Fruit fly (Drosophila melanogaster): ENCODE results near the gene Hsc70-3.

Gene Hsc70-3

dm6 chrX:11848507-11849264 lies 41.8 kb upstream of the Hsc70-3 start:
- TF ChIP-seq CG32532 (GFP tag; IDR thresholded peaks at IDR 0.05) (0 out of 2 replicates have a peak, but pooled peaks have one; percentile 8), Hr78 (GFP tag; optimal IDR thresholded peaks at IDR 0.05) (no peak), CG2129 (GFP tag; IDR thresholded peaks at IDR 0.05; ENCODE audit: partially characterized antibody) (no peak), dm (GFP tag; optimal IDR thresholded peaks at IDR 0.05) (no peak), maf-S (GFP tag; optimal IDR thresholded peaks at IDR 0.05) (no peak), ssp (GFP tag; IDR thresholded peaks at IDR 0.05) (no peak), CG1602 (GFP tag; optimal IDR thresholded peaks at IDR 0.05) (no peak), odd (GFP tag; optimal IDR thresholded peaks at IDR 0.05) (no peak), CG34224 (GFP tag; IDR thresholded peaks at IDR 0.05; ENCODE audit: partially characterized antibody) (no peak), stc (GFP tag; IDR thresholded peaks at IDR 0.05) (peak; percentile 77), knrl (GFP tag; IDR thresholded peaks at IDR 0.05; ENCODE audit: partially characterized antibody) (no peak), nmo (GFP tag; optimal IDR thresholded peaks at IDR 0.05) (peak; percentile 34), CG18764 (GFP tag; optimal IDR thresholded peaks at IDR 0.05) (no peak), chinmo (GFP tag; IDR thresholded peaks at IDR 0.05; ENCODE audit: partially characterized antibody) (no peak), CG3726 (GFP tag; IDR thresholded peaks at IDR 0.05) (no peak), org-1 (GFP tag; optimal IDR thresholded peaks at IDR 0.05) (no peak), Hey (tag; optimal IDR thresholded peaks at IDR 0.05) (no peak), p53 (GFP tag; optimal IDR thresholded peaks at IDR 0.05) (no peak), CG7556 (GFP tag; optimal IDR thresholded peaks at IDR 0.05) (peak; percentile 30), CG18262 (tag; optimal IDR thresholded peaks at IDR 0.05) (peak; percentile 57), Bteb2 (GFP tag; optimal IDR thresholded peaks at IDR 0.05) (no peak), D (optimal IDR thresholded peaks at IDR 0.05) (no peak), D (GFP tag; optimal IDR thresholded peaks at IDR 0.05) (no peak), sima (GFP tag; optimal IDR thresholded peaks at IDR 0.05) (no peak), Lim3 (GFP tag; IDR thresholded peaks at IDR 0.05) (no peak), en (GFP tag; optimal IDR thresholded peaks at IDR 0.05) (no peak), inv (GFP tag; IDR thresholded peaks at IDR 0.05; ENCODE audit: partially characterized antibody) (no peak), btn (GFP tag; optimal IDR thresholded peaks at IDR 0.05) (no peak), ttk (GFP tag; IDR thresholded peaks at IDR 0.05) (no peak), gcm2 (GFP tag; optimal IDR thresholded peaks at IDR 0.05) (no peak), Mad (GFP tag; optimal IDR thresholded peaks at IDR 0.05) (no peak), CG15696 (tag; optimal IDR thresholded peaks at IDR 0.05) (no peak), H15 (GFP tag; IDR thresholded peaks at IDR 0.05) (no peak), Atf-2 (GFP tag; optimal IDR thresholded peaks at IDR 0.05) (no peak), CG10274 (GFP tag; optimal IDR thresholded peaks at IDR 0.05) (no peak), dan (GFP tag; IDR thresholded peaks at IDR 0.05) (no peak), CG17612 (GFP tag; IDR thresholded peaks at IDR 0.05) (no peak), MESR4 (GFP tag; optimal IDR thresholded peaks at IDR 0.05) (no peak), CG31441 (GFP tag; IDR thresholded peaks at IDR 0.05) (peak; percentile 77), Sox100B (GFP tag; optimal IDR thresholded peaks at IDR 0.05) (peak; percentile 51), fd3F (GFP tag; optimal IDR thresholded peaks at IDR 0.05) (peak; percentile 60), CG12236 (GFP tag; optimal IDR thresholded peaks at IDR 0.05) (no peak), CG15269 (tag; optimal IDR thresholded peaks at IDR 0.05) (peak; percentile 74), lola (GFP tag; optimal IDR thresholded peaks at IDR 0.05) (no peak), CG6175 (GFP tag; IDR thresholded peaks at IDR 0.05) (no peak), Fer1 (GFP tag; optimal IDR thresholded peaks at IDR 0.05) (peak; percentile 42), CG15514 (GFP tag; optimal IDR thresholded peaks at IDR 0.05) (peak; percentile 7), Dad (GFP tag; optimal IDR thresholded peaks at IDR 0.05) (no peak), BEAF-32 (GFP tag; optimal IDR thresholded peaks at IDR 0.05) (no peak), CG10543 (GFP tag; optimal IDR thresholded peaks at IDR 0.05) (no peak)
